Worm (Caenorhabditis elegans): ENCODE data around the gene srh-194.

DNA sequence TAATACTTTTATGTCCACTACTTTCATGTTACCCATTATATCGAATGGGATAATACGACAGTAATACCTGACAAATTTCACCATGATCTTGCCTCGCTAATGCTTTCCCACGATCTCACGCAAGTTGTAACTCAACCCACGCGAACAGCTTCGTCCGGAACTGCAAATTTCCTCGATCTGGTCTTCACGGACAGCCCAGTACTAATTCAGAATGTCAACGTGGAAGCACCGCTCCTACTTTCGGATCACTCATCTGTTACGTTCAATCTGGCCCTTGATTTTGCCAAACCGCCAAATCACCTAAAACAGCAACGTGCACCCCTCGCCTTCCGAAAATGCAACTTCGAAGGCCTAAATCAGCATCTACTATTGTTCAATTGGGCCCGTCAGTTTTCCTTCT lies 20.0 kb downstream of the srh-194 start:
- TF ChIP-seq K12H6.12 (tag; optimal IDR thresholded peaks at IDR 0.05) (no peak), egrh-3 (GFP tag; IDR thresholded peaks at IDR 0.05) (no peak), pha-4 (tag; optimal IDR thresholded peaks at IDR 0.05) (no peak), mel-28 (tag; optimal IDR thresholded peaks at IDR 0.05; ENCODE audit: borderline replicate concordance) (no peak), madf-10 (tag; optimal IDR thresholded peaks at IDR 0.05) (no peak), unc-62 (GFP tag; optimal IDR thresholded peaks at IDR 0.05) (no peak), F33H1.4 (GFP tag; IDR thresholded peaks at IDR 0.05) (no peak), ceh-100 (GFP tag; IDR thresholded peaks at IDR 0.05) (no peak), ztf-25 (GFP tag; IDR thresholded peaks at IDR 0.05) (no peak), Y53G8AR.9 (GFP tag; conservative IDR thresholded peaks at IDR 0.05) (no peak), snpc-4 (GFP tag; optimal IDR thresholded peaks at IDR 0.05) (no peak), snpc-4 (tag; optimal IDR thresholded peaks at IDR 0.05) (no peak), F10E7.11 (tag; optimal IDR thresholded peaks at IDR 0.05) (no peak), die-1 (tag; optimal IDR thresholded peaks at IDR 0.05) (no peak)
